Fruit fly (Drosophila melanogaster) whole organism, adult: Measurements from ENCODE around the gene CG7330.

Source experiments
- CG12768 ChIP-seq: fragments of 200-800 bp; sonication (Bioruptor generic); optimal IDR thresholded peaks from 2 replicates; lab custom pipeline; 2017; ENCODE audit warnings: missing biosample characterization, missing genetic modification characterization, mild to moderate bottlenecking, moderate library complexity, missing genetic modification reagents
- CG14711 ChIP-seq: fragments of 200-800 bp; sonication (Bioruptor generic); optimal IDR thresholded peaks from 2 replicates; lab custom pipeline; 2018; ENCODE audit warnings: missing biosample characterization, mild to moderate bottlenecking, missing genetic modification characterization, moderate library complexity
- CG1620 ChIP-seq: fragments of 200-800 bp; sonication (Bioruptor generic); optimal IDR thresholded peaks from 2 replicates; lab custom pipeline; 2016; ENCODE audit warnings: missing biosample characterization, missing genetic modification characterization
- Clk ChIP-seq: fragments of 200-800 bp; sonication (Bioruptor generic); optimal IDR thresholded peaks from 2 replicates; lab custom pipeline; 2017; ENCODE audit warnings: missing biosample characterization, missing genetic modification characterization
- Hr96 ChIP-seq: fragments of 200-800 bp; sonication (Bioruptor generic); optimal IDR thresholded peaks from 2 replicates; lab custom pipeline; 2016; ENCODE audit warnings: missing biosample characterization, missing genetic modification characterization
- bab1 ChIP-seq: fragments of 200-800 bp; sonication (Bioruptor generic); optimal IDR thresholded peaks from 3 replicates; lab custom pipeline; 2019; ENCODE audit warnings: missing biosample characterization, mild to moderate bottlenecking, missing genetic modification characterization, moderate library complexity
- kay ChIP-seq: fragments of 200-800 bp; sonication (Bioruptor generic); peaks from one replicate; lab custom pipeline; 2016; ENCODE audit warnings: missing biosample characterization, missing genetic modification characterization, borderline replicate concordance
- toe ChIP-seq: fragments of 200-800 bp; sonication (Bioruptor generic); optimal IDR thresholded peaks from 2 replicates; lab custom pipeline; 2016; ENCODE audit warnings: missing biosample characterization, missing genetic modification characterization

DNA sequence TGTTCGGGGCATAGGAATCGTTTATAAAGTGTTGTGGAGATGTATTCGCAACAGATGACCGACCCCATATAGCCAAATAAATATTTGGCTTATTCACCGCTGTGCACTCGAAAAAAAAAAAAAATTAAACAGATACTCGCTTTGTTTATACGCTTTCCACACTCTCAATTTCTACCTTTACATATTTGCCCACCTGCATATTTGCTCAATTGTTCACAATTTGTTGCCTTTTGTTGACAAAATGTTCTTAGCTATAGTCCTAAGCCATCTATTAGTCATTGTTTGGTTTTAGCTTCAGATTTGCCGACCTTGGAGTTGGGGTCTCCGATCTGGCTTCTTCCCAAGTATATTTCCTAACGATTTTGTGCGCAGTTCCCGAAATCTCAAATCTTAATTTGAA lies 5.8 kb upstream of the CG7330 start:
- TF ChIP-seq kay (GFP tag; lab: Kevin White, UChicago) (no peak), CG1620 (GFP tag; lab: Kevin White, UChicago) (no peak), bab1 (no peak), CG12768 (GFP tag; lab: Kevin White, UChicago) (no peak), Hr96 (no peak), CG14711 (tag; lab: Kevin White, UChicago) (no peak), toe (no peak), Clk (GFP tag; lab: Kevin White, UChicago) (no peak)
